Worm (Caenorhabditis elegans) whole organism, mixed stage, embryonic: Measurements from ENCODE around the gene pdfr-1.

ENCODE experiments used
- bed-3 ChIP-seq: fragments of 200-800 bp; sonication (Bioruptor generic); optimal IDR thresholded peaks from 3 replicates; lab custom pipeline; 2018; ENCODE audit warnings: mild to moderate bottlenecking, missing genetic modification characterization, moderate library complexity, missing compliant biosample characterization
- hlh-1 ChIP-seq: fragments of 150-350 bp; optimal IDR thresholded peaks from 2 replicates; lab custom pipeline; 2014; ENCODE audit warnings: missing biosample characterization, missing genetic modification reagents, missing genetic modification characterization
- lin-13 ChIP-seq: fragments of 150-350 bp; optimal IDR thresholded peaks from 2 replicates; lab custom pipeline; 2014; ENCODE audit warnings: missing biosample characterization, missing genetic modification characterization
- lsy-2 ChIP-seq: fragments of 150-350 bp; optimal IDR thresholded peaks from 2 replicates; lab custom pipeline; 2014; ENCODE audit warnings: missing biosample characterization, missing genetic modification characterization
- nhr-12 ChIP-seq: fragments of 150-350 bp; optimal IDR thresholded peaks from 2 replicates; lab custom pipeline; 2014; ENCODE audit warnings: missing biosample characterization, missing genetic modification characterization
- nhr-237 ChIP-seq: fragments of 150-350 bp; optimal IDR thresholded peaks from 2 replicates; lab custom pipeline; 2014; ENCODE audit warnings: missing biosample characterization, missing genetic modification characterization
- nhr-76 ChIP-seq: sonication (generic microtip); optimal IDR thresholded peaks from 2 replicates; lab custom pipeline; 2017; ENCODE audit warnings: missing biosample characterization, missing genetic modification characterization
- pha-4 ChIP-seq: fragments of 150-350 bp; optimal IDR thresholded peaks from 2 replicates; lab custom pipeline; 2018; ENCODE audit warnings: missing biosample characterization, missing genetic modification reagents, missing genetic modification characterization
- snpc-4 ChIP-seq: fragments of 150-350 bp; optimal IDR thresholded peaks from 2 replicates; lab custom pipeline; 2014; ENCODE audit warnings: missing biosample characterization, missing genetic modification characterization
- unc-62 ChIP-seq: fragments of 150-350 bp; optimal IDR thresholded peaks from 2 replicates; lab custom pipeline; 2014; ENCODE audit warnings: missing biosample characterization, missing genetic modification reagents, missing genetic modification characterization
- ztf-11 ChIP-seq: fragments of 150-350 bp; optimal IDR thresholded peaks from 2 replicates; lab custom pipeline; 2014; ENCODE audit warnings: missing biosample characterization, missing genetic modification characterization

- TF ChIP-seq pha-4 (tag; lab: Kevin White, UChicago) (no peak), lin-13 (tag; lab: Kevin White, UChicago) (no peak), nhr-237 (tag; lab: Kevin White, UChicago) (no peak), snpc-4 (no peak), unc-62 (GFP tag; lab: Kevin White, UChicago) (no peak), lsy-2 (tag; lab: Kevin White, UChicago) (no peak), bed-3 (GFP tag; lab: Kevin White, UChicago) (no peak), nhr-76 (tag; lab: Kevin White, UChicago) (no peak), ztf-11 (tag; lab: Kevin White, UChicago) (no peak), hlh-1 (no peak), nhr-12 (tag; lab: Kevin White, UChicago) (no peak)
These were observed 6.6 kb downstream of the pdfr-1 start for ce11 chrIII:6645305-6645704.
